Worm (Caenorhabditis elegans) whole organism, L1 larva: ENCODE data around the gene F32F2.4.

Source experiments
- C34B4.2 ChIP-seq: sonication (generic microtip); optimal IDR thresholded peaks from 2 replicates; lab custom pipeline; 2017; ENCODE audit warnings: mild to moderate bottlenecking, missing genetic modification characterization, missing compliant biosample characterization
- dsc-1 ChIP-seq: sonication (generic microtip); optimal IDR thresholded peaks from 2 replicates; lab custom pipeline; 2016; ENCODE audit warnings: mild to moderate bottlenecking, missing genetic modification characterization, missing compliant biosample characterization
- elt-2 ChIP-seq: sonication (generic microtip); optimal IDR thresholded peaks from 2 replicates; lab custom pipeline; 2016; ENCODE audit warnings: missing genetic modification characterization, mild to moderate bottlenecking, inconsistent platforms, missing compliant biosample characterization, missing genetic modification reagents
- fos-1 ChIP-seq: fragments of 150-350 bp; optimal IDR thresholded peaks from 2 replicates; lab custom pipeline; 2014; ENCODE audit warnings: missing biosample characterization, missing genetic modification characterization
- lsy-2 ChIP-seq, 2 experiments: fragments of 150-350 bp; optimal IDR thresholded peaks; 2 replicates each; lab custom pipeline; 2014; ENCODE audit warnings: missing biosample characterization in 2 of 2, missing genetic modification characterization in 2 of 2
- nhr-90 ChIP-seq: sonication (generic microtip); optimal IDR thresholded peaks from 2 replicates; lab custom pipeline; 2016; ENCODE audit warnings: mild to moderate bottlenecking, missing genetic modification characterization, missing compliant biosample characterization; ENCODE audit not compliant: poor library complexity
- sox-4 ChIP-seq: sonication (generic microtip); optimal IDR thresholded peaks from 2 replicates; lab custom pipeline; 2016; ENCODE audit warnings: missing genetic modification characterization, missing compliant biosample characterization
- tbx-2 ChIP-seq: sonication (generic microtip); optimal IDR thresholded peaks from 2 replicates; lab custom pipeline; 2016; ENCODE audit warnings: missing genetic modification characterization, missing compliant biosample characterization
- zag-1 ChIP-seq: fragments of 150-350 bp; optimal IDR thresholded peaks from 2 replicates; lab custom pipeline; 2014; ENCODE audit warnings: missing biosample characterization, missing genetic modification characterization
- zip-4 ChIP-seq: fragments of 200-800 bp; sonication (Bioruptor generic); optimal IDR thresholded peaks from 2 replicates; lab custom pipeline; 2018; ENCODE audit warnings: mild to moderate bottlenecking, missing genetic modification characterization, moderate library complexity, missing compliant biosample characterization
- ztf-4 ChIP-seq: fragments of 150-350 bp; optimal IDR thresholded peaks from 2 replicates; lab custom pipeline; 2014; ENCODE audit warnings: missing biosample characterization, missing genetic modification characterization

ce11 chrV:13309806-13310205 lies 33.7 kb downstream of the F32F2.4 start:
- no peak for TF ChIP-seq nhr-90 (tag; lab: Kevin White, UChicago)
- no peak for TF ChIP-seq sox-4
- no peak for TF ChIP-seq ztf-4 (tag; lab: Kevin White, UChicago)
- no peak for TF ChIP-seq C34B4.2
- TF ChIP-seq zip-4 (GFP tag; lab: Kevin White, UChicago), result no peak
- TF ChIP-seq fos-1 (tag; lab: Kevin White, UChicago), result no peak
- no peak for TF ChIP-seq tbx-2 (tag; lab: Kevin White, UChicago)
- no peak for TF ChIP-seq zag-1 (tag; lab: Kevin White, UChicago)
- no peak for TF ChIP-seq elt-2 (tag; lab: Kevin White, UChicago)
- TF ChIP-seq lsy-2 (tag; optimal IDR thresholded peaks at IDR 0.05; lab: Kevin White, UChicago), result no peak
- TF ChIP-seq dsc-1, result no peak
